Fruit fly (Drosophila melanogaster) Kc167 (cell line): ENCODE measurements around the gene CG32647.

Experiments
- Sin3A ChIP-seq: fragments of >200 bp; optimal IDR thresholded peaks from 2 replicates; lab custom pipeline; 2018; ENCODE audit warnings: missing external identifiers
- h ChIP-seq: fragments of >200 bp; optimal IDR thresholded peaks from 3 replicates; lab custom pipeline; 2018; ENCODE audit warnings: missing external identifiers
- insv ChIP-seq: fragments of >200 bp; optimal IDR thresholded peaks from 3 replicates; lab custom pipeline; 2018; ENCODE audit warnings: missing external identifiers
- psq ChIP-seq: fragments of >200 bp; optimal IDR thresholded peaks from 2 replicates; lab custom pipeline; 2017; ENCODE audit warnings: missing external identifiers
- ttk ChIP-seq: sonication (Bioruptor generic); optimal IDR thresholded peaks from 2 replicates; lab custom pipeline; 2017; ENCODE audit warnings: missing external identifiers

- TF ChIP-seq h (lab: Kevin White, UChicago) (no peak), insv (lab: Kevin White, UChicago) (no peak), psq (lab: Kevin White, UChicago) (no peak), Sin3A (lab: Kevin White, UChicago) (no peak), ttk (lab: Kevin White, UChicago) (no peak)
Observed at dm6 chrX:12741914-12742650, 42.7 kb downstream of the CG32647 start, which contains the start of gene Smr.
